Worm (Caenorhabditis elegans) whole organism, L2 larva: ENCODE measurements around the gene acdh-10.
A peak's percentile ranks its signal among the peaks of the same experiment; 100 is the strongest.

ENCODE experiments used
- C34F6.9 ChIP-seq: fragments of 150-350 bp; optimal IDR thresholded peaks from 2 replicates; lab custom pipeline; 2014; ENCODE audit warnings: missing biosample characterization, missing genetic modification characterization
- F13H6.1 ChIP-seq: sonication (generic microtip); optimal IDR thresholded peaks from 2 replicates; lab custom pipeline; 2016; ENCODE audit warnings: missing genetic modification characterization, missing compliant biosample characterization
- ZK546.5 ChIP-seq: sonication (generic microtip); optimal IDR thresholded peaks from 2 replicates; lab custom pipeline; 2017; ENCODE audit warnings: missing biosample characterization, missing genetic modification characterization
- alr-1 ChIP-seq: fragments of 150-350 bp; optimal IDR thresholded peaks from 2 replicates; lab custom pipeline; 2014; ENCODE audit warnings: missing biosample characterization, missing genetic modification characterization
- aly-2 ChIP-seq: fragments of 150-350 bp; optimal IDR thresholded peaks from 2 replicates; lab custom pipeline; 2014; ENCODE audit warnings: missing biosample characterization, missing genetic modification characterization
- ama-1 ChIP-seq: fragments of 150-350 bp; optimal IDR thresholded peaks from 2 replicates; lab custom pipeline; 2018; ENCODE audit warnings: inconsistent platforms
- blmp-1 ChIP-seq: sonication (generic microtip); optimal IDR thresholded peaks from 2 replicates; lab custom pipeline; 2017; ENCODE audit warnings: missing genetic modification characterization, mild to moderate bottlenecking, missing compliant biosample characterization, antibody characterized with exemption, moderate library complexity; ENCODE audit not compliant: insufficient read depth
- ceh-16 ChIP-seq: fragments of 150-350 bp; optimal IDR thresholded peaks from 2 replicates; lab custom pipeline; 2014; ENCODE audit warnings: missing biosample characterization, missing genetic modification characterization
- crh-2 ChIP-seq: sonication (generic microtip); optimal IDR thresholded peaks from 2 replicates; lab custom pipeline; 2017; ENCODE audit warnings: missing biosample characterization, missing genetic modification characterization
- elt-3 ChIP-seq: sonication (generic microtip); optimal IDR thresholded peaks from 2 replicates; lab custom pipeline; 2017; ENCODE audit warnings: missing biosample characterization, missing genetic modification characterization
- fos-1 ChIP-seq: fragments of 150-350 bp; optimal IDR thresholded peaks from 2 replicates; lab custom pipeline; 2014; ENCODE audit warnings: missing biosample characterization, missing genetic modification characterization
- lin-13 ChIP-seq: fragments of 150-350 bp; optimal IDR thresholded peaks from 2 replicates; lab custom pipeline; 2014; ENCODE audit warnings: missing biosample characterization, missing genetic modification reagents, missing genetic modification characterization
- lsy-2 ChIP-seq, 2 experiments: fragments of 150-350 bp in 1 of 2; sonication (generic microtip) in 1 of 2; optimal IDR thresholded peaks; 2 replicates each; lab custom pipeline; 2014 to 2017; ENCODE audit warnings: missing biosample characterization in 2 of 2, missing genetic modification characterization in 2 of 2
- mbf-1 ChIP-seq: sonication (generic microtip); optimal IDR thresholded peaks from 2 replicates; lab custom pipeline; 2017; ENCODE audit warnings: missing biosample characterization, missing genetic modification characterization
- mdl-1 ChIP-seq, 2 experiments: fragments of 150-350 bp in 1 of 2; sonication (generic microtip) in 1 of 2; optimal IDR thresholded peaks; 2 replicates each; lab custom pipeline; 2017; ENCODE audit warnings: missing biosample characterization in 2 of 2, missing genetic modification characterization in 2 of 2
- nhr-10 ChIP-seq: sonication (generic microtip); optimal IDR thresholded peaks from 2 replicates; lab custom pipeline; 2017; ENCODE audit warnings: missing biosample characterization, missing genetic modification characterization
- nhr-11 ChIP-seq: fragments of 150-350 bp; optimal IDR thresholded peaks from 2 replicates; lab custom pipeline; 2014; ENCODE audit warnings: missing biosample characterization, missing genetic modification characterization
- nhr-12 ChIP-seq: fragments of 150-350 bp; optimal IDR thresholded peaks from 2 replicates; lab custom pipeline; 2014; ENCODE audit warnings: missing biosample characterization, missing genetic modification characterization
- nhr-21 ChIP-seq: fragments of 150-350 bp; optimal IDR thresholded peaks from 2 replicates; lab custom pipeline; 2014; ENCODE audit warnings: missing biosample characterization, missing genetic modification characterization
- nhr-23 ChIP-seq: fragments of 150-350 bp; optimal IDR thresholded peaks from 2 replicates; lab custom pipeline; 2014; ENCODE audit warnings: missing biosample characterization, missing genetic modification reagents, missing genetic modification characterization
- nhr-237 ChIP-seq: fragments of 150-350 bp; optimal IDR thresholded peaks from 2 replicates; lab custom pipeline; 2014; ENCODE audit warnings: missing biosample characterization, missing genetic modification characterization
- nhr-6 ChIP-seq: fragments of 150-350 bp; optimal IDR thresholded peaks from 2 replicates; lab custom pipeline; 2014; ENCODE audit warnings: missing biosample characterization, missing genetic modification characterization
- nhr-77 ChIP-seq: fragments of 150-350 bp; optimal IDR thresholded peaks from 2 replicates; lab custom pipeline; 2014; ENCODE audit warnings: missing biosample characterization, missing genetic modification characterization
- peb-1 ChIP-seq: fragments of 150-350 bp; optimal IDR thresholded peaks from 2 replicates; lab custom pipeline; 2014; ENCODE audit warnings: missing biosample characterization, missing genetic modification characterization
- sem-4 ChIP-seq: fragments of 150-350 bp; optimal IDR thresholded peaks from 2 replicates; lab custom pipeline; 2014; ENCODE audit warnings: missing biosample characterization, missing genetic modification reagents, missing genetic modification characterization
- sma-9 ChIP-seq, 2 experiments: fragments of 150-350 bp in 1 of 2; sonication (generic microtip) in 1 of 2; optimal IDR thresholded peaks; 2 replicates each; lab custom pipeline; 2014 to 2016; ENCODE audit warnings: missing genetic modification characterization in 2 of 2, mild to moderate bottlenecking in 1 of 2, missing biosample characterization in 1 of 2, missing compliant biosample characterization in 1 of 2, missing genetic modification reagents in 1 of 2, moderate library complexity in 1 of 2
- unc-39 ChIP-seq: fragments of 150-350 bp; optimal IDR thresholded peaks from 2 replicates; lab custom pipeline; 2014; ENCODE audit warnings: missing biosample characterization, missing genetic modification characterization
- unc-55 ChIP-seq: fragments of 150-350 bp; sonication (generic microtip); optimal IDR thresholded peaks from 3 replicates; lab custom pipeline; 2014; ENCODE audit warnings: missing biosample characterization, missing genetic modification reagents, missing genetic modification characterization
- unc-62 ChIP-seq: fragments of 150-350 bp; optimal IDR thresholded peaks from 2 replicates; lab custom pipeline; 2014; ENCODE audit warnings: missing biosample characterization, missing genetic modification reagents, missing genetic modification characterization
- zag-1 ChIP-seq: fragments of 150-350 bp; optimal IDR thresholded peaks from 2 replicates; lab custom pipeline; 2014; ENCODE audit warnings: missing biosample characterization, missing genetic modification characterization
- ztf-1 ChIP-seq: fragments of 200-800 bp; sonication (Bioruptor generic); conservative IDR thresholded peaks from 2 replicates; pipeline ENCODE4 v1.3.6; 2022; ENCODE audit warnings: missing genetic modification characterization, missing compliant biosample characterization
- ztf-11 ChIP-seq: sonication (generic microtip); optimal IDR thresholded peaks from 2 replicates; lab custom pipeline; 2017; ENCODE audit warnings: missing biosample characterization, missing genetic modification characterization
- ztf-4 ChIP-seq: fragments of 150-350 bp; optimal IDR thresholded peaks from 2 replicates; lab custom pipeline; 2014; ENCODE audit warnings: missing biosample characterization, missing genetic modification characterization

acdh-10 gene

ce11 chrX:17211513-17211912, 3.2 kb downstream of the acdh-10 start:
- no peak for TF ChIP-seq F13H6.1 (tag; lab: Kevin White, UChicago)
- no peak for TF ChIP-seq lsy-2 (tag; optimal IDR thresholded peaks at IDR 0.05; lab: Kevin White, UChicago)
- TF ChIP-seq ztf-11 (tag; lab: Kevin White, UChicago): no peak
- TF ChIP-seq nhr-21 (tag; lab: Kevin White, UChicago): peak; percentile 46
- no peak for TF ChIP-seq crh-2
- no peak for TF ChIP-seq nhr-6 (tag; lab: Kevin White, UChicago)
- no peak for TF ChIP-seq peb-1 (tag; lab: Kevin White, UChicago)
- no peak for TF ChIP-seq nhr-12 (tag; lab: Kevin White, UChicago)
- TF ChIP-seq blmp-1 (tag; lab: Kevin White, UChicago): peak; percentile 56
- TF ChIP-seq sem-4 (tag; lab: Kevin White, UChicago): no peak
- no peak for TF ChIP-seq ztf-4 (tag; lab: Kevin White, UChicago)
- no peak for TF ChIP-seq nhr-77 (tag; lab: Kevin White, UChicago)
- TF ChIP-seq mbf-1 (tag; lab: Kevin White, UChicago): no peak
- TF ChIP-seq, all 48 proteins: peak for 2

- TF ChIP-seq nhr-11 (tag; lab: Kevin White, UChicago) (no peak), C34F6.9 (tag; lab: Kevin White, UChicago) (no peak), ZK546.5 (tag; lab: Kevin White, UChicago) (no peak), unc-62 (GFP tag; lab: Kevin White, UChicago) (no peak), alr-1 (tag; lab: Kevin White, UChicago) (no peak), mdl-1 (tag; optimal IDR thresholded peaks at IDR 0.05; lab: Kevin White, UChicago) (no peak), unc-39 (tag; lab: Kevin White, UChicago) (no peak), unc-55 (no peak), lsy-2 (tag; optimal IDR thresholded peaks at IDR 0.05; lab: Kevin White, UChicago) (no peak), ztf-1 (GFP tag; lab: Robert Waterston, UW) (no peak), nhr-237 (no peak), nhr-10 (tag; lab: Kevin White, UChicago) (no peak), zag-1 (tag; lab: Kevin White, UChicago) (no peak), nhr-12 (tag; lab: Kevin White, UChicago) (no peak), ama-1 (lab: Kevin White, UChicago) (no peak), sma-9 (GFP tag; optimal IDR thresholded peaks at IDR 0.05; lab: Kevin White, UChicago) (no peak), sma-9 (tag; optimal IDR thresholded peaks at IDR 0.05; lab: Kevin White, UChicago) (no peak), mbf-1 (tag; lab: Kevin White, UChicago) (no peak), aly-2 (tag; lab: Kevin White, UChicago) (no peak)
- TF ChIP-seq, all 48 proteins: peak for 0
Observed at ce11 chrX:17209265-17209664, 5.4 kb downstream of the acdh-10 start, which contains the start of gene T08G2.2. T08G2.2 (minus strand) TSS chrX:17209365.

ce11 chrX:17205853-17206252, 8.8 kb downstream of the acdh-10 start:
- TF ChIP-seq elt-3 (tag; lab: Kevin White, UChicago) (no peak), unc-62 (GFP tag; lab: Kevin White, UChicago) (no peak), peb-1 (tag; lab: Kevin White, UChicago) (no peak), lsy-2 (tag; optimal IDR thresholded peaks at IDR 0.05; lab: Kevin White, UChicago) (no peak), crh-2 (peak; percentile 9), fos-1 (peak; percentile 83)

ce11 chrX:17203399-17203798, 11.3 kb downstream of the acdh-10 start:
- no peak for TF ChIP-seq ceh-16
- no peak for TF ChIP-seq nhr-21 (tag; lab: Kevin White, UChicago)
- TF ChIP-seq blmp-1 (tag; lab: Kevin White, UChicago): no peak

- no peak for TF ChIP-seq ama-1 (lab: Kevin White, UChicago)
- no peak for TF ChIP-seq nhr-23
- TF ChIP-seq nhr-6 (tag; lab: Kevin White, UChicago): no peak
- TF ChIP-seq fos-1: peak; percentile 45
- no peak for TF ChIP-seq lin-13 (GFP tag; lab: Kevin White, UChicago)
- no peak for TF ChIP-seq sma-9 (GFP tag; optimal IDR thresholded peaks at IDR 0.05; lab: Kevin White, UChicago)
- no peak for TF ChIP-seq sma-9 (tag; optimal IDR thresholded peaks at IDR 0.05; lab: Kevin White, UChicago)
- no peak for TF ChIP-seq unc-62 (GFP tag; lab: Kevin White, UChicago)
Observed at ce11 chrX:17197824-17198223, 16.9 kb downstream of the acdh-10 start.
